In the genomic region with DNA sequence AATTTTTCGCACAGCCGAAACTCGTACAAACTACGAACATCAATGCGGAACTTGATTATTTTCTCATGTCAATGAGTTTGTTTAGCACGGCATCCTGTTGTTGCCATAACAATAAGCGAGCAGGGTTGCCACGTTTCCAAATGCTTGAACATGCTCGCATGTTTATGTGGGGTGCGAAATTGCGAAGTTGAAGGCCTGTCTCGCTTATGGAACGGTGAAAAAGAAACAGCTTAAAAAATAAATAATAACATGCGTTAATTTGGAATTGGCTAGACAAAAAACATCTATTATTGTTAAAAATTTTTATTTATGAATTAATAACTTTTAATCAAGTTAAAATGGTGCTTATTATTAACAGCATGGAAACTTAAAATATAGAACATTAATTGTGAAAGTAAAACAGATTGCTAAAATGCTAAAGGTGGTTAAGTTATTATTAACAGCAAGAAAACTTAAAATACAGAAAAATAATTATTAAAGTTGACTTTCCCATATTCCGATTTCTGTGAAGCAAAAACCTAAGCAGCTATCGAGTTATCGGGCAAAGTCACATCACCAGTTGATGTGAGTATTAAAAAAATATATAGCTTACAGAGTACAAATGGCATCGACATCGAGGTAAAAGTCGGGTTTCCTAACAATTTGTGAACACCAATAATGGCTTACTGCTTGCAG, we compare ENCODE assay signal across 5 fruit fly cellular contexts.
A peak's percentile ranks its signal among the peaks of the same experiment; 100 is the strongest.
TF ChIP-seq lines count a peak whose summit lies in the region.

A gene (minus strand): TSS at position 117 of the 675 bp plus-strand sequence.
A gene (plus strand): TSS at position 537 of the 675 bp plus-strand sequence.

- TF ChIP-seq CTCF in whole organism, embryonic (GFP tag; optimal IDR thresholded peaks at IDR 0.05; lab: Kevin White, UChicago) = no peak

TF ChIP-seq in whole organism, adult, 20 proteins besides CTCF, POLR2A, EP300 and RAD21 (continues in another document):
- TF ChIP-seq CG5204 (GFP tag; optimal IDR thresholded peaks at IDR 0.05; lab: Kevin White, UChicago) (no peak), kay (GFP tag; lab: Kevin White, UChicago; ENCODE audit: borderline replicate concordance) (no peak), CG12768 (GFP tag; optimal IDR thresholded peaks at IDR 0.05; lab: Kevin White, UChicago) (peak; percentile 64), Clk (GFP tag; optimal IDR thresholded peaks at IDR 0.05; lab: Kevin White, UChicago) (peak; percentile 24), CG11617 (GFP tag; optimal IDR thresholded peaks at IDR 0.05; lab: Kevin White, UChicago) (peak; percentile 83), cic (GFP tag; optimal IDR thresholded peaks at IDR 0.05; lab: Kevin White, UChicago) (no peak), pad (GFP tag; optimal IDR thresholded peaks at IDR 0.05; lab: Kevin White, UChicago) (peak; percentile 42), toe (GFP tag; optimal IDR thresholded peaks at IDR 0.05; lab: Kevin White, UChicago) (no peak), CG1620 (GFP tag; optimal IDR thresholded peaks at IDR 0.05; lab: Kevin White, UChicago) (peak; percentile 63), Crg-1 (GFP tag; optimal IDR thresholded peaks at IDR 0.05; lab: Kevin White, UChicago) (peak; percentile 50), tj (GFP tag; optimal IDR thresholded peaks at IDR 0.05; lab: Kevin White, UChicago) (peak; percentile 40), Hr96 (GFP tag; optimal IDR thresholded peaks at IDR 0.05; lab: Kevin White, UChicago) (no peak), CG7101 (tag; optimal IDR thresholded peaks at IDR 0.05; lab: Kevin White, UChicago) (peak; percentile 75), CG7045 (GFP tag; optimal IDR thresholded peaks at IDR 0.05; lab: Kevin White, UChicago) (peak; percentile 66), cnc (optimal IDR thresholded peaks at IDR 0.05; lab: Kevin White, UChicago) (no peak), bab1 (GFP tag; optimal IDR thresholded peaks at IDR 0.05; lab: Kevin White, UChicago) (peak; percentile 2)

TF ChIP-seq in whole organism, embryonic, 481 proteins besides CTCF, POLR2A, EP300 and RAD21 (continues in another document):
- no peak for TF ChIP-seq CG6654 (GFP tag; optimal IDR thresholded peaks at IDR 0.05; lab: Kevin White, UChicago)
- peak; percentile 49 for TF ChIP-seq ewg (GFP tag; optimal IDR thresholded peaks at IDR 0.05; lab: Kevin White, UChicago)
- TF ChIP-seq CG32772 (GFP tag; IDR thresholded peaks at IDR 0.05; lab: Robert Waterston, UW) = peak; percentile 45; the same call in 1 of the 2 replicates
- TF ChIP-seq CG8281 (tag; optimal IDR thresholded peaks at IDR 0.05; lab: Kevin White, UChicago) = no peak
- peak; percentile 39 for TF ChIP-seq Sox100B (GFP tag; optimal IDR thresholded peaks at IDR 0.05; lab: Kevin White, UChicago)
- TF ChIP-seq CG6689 (GFP tag; IDR thresholded peaks at IDR 0.05; lab: Robert Waterston, UW) = peak; percentile 85
- 0 out of 3 replicates have a peak, but pooled peaks have one; percentile 8 for TF ChIP-seq CG34224 (GFP tag; IDR thresholded peaks at IDR 0.05; lab: Robert Waterston, UW; ENCODE audit: partially characterized antibody)
- 0 out of 2 replicates have a peak, but pooled peaks have one; percentile 64 for TF ChIP-seq ranshi (GFP tag; IDR thresholded peaks at IDR 0.05; lab: Robert Waterston, UW)
- TF ChIP-seq corto (GFP tag; optimal IDR thresholded peaks at IDR 0.05; lab: Kevin White, UChicago) = no peak
- TF ChIP-seq CG7271 (tag; optimal IDR thresholded peaks at IDR 0.05; lab: Kevin White, UChicago) = peak; percentile 6
- peak; percentile 38; the same call in 1 of the 2 replicates for TF ChIP-seq ara (GFP tag; IDR thresholded peaks at IDR 0.05; lab: Robert Waterston, UW)
- TF ChIP-seq CG10366 (GFP tag; IDR thresholded peaks at IDR 0.05; lab: Robert Waterston, UW) = peak; percentile 74
- peak; percentile 61 for TF ChIP-seq jumu (GFP tag; optimal IDR thresholded peaks at IDR 0.05; lab: Kevin White, UChicago)
- no peak for TF ChIP-seq CG6683 (GFP tag; optimal IDR thresholded peaks at IDR 0.05; lab: Kevin White, UChicago)
- TF ChIP-seq Dip3 (GFP tag; optimal IDR thresholded peaks at IDR 0.05; lab: Kevin White, UChicago) = peak; percentile 70

TF ChIP-seq in whole organism, prepupa, 60 proteins besides CTCF, POLR2A, EP300 and RAD21 (continues in another document):
- TF ChIP-seq cyc (GFP tag; optimal IDR thresholded peaks at IDR 0.05; lab: Kevin White, UChicago) (peak; percentile 78), CG3032 (tag; optimal IDR thresholded peaks at IDR 0.05; lab: Kevin White, UChicago) (peak; percentile 59), acj6 (GFP tag; optimal IDR thresholded peaks at IDR 0.05; lab: Kevin White, UChicago) (peak; percentile 74), CG8319 (GFP tag; optimal IDR thresholded peaks at IDR 0.05; lab: Kevin White, UChicago) (peak; percentile 25), topi (GFP tag; optimal IDR thresholded peaks at IDR 0.05; lab: Kevin White, UChicago) (peak; percentile 69), Eip78C (GFP tag; lab: Kevin White, UChicago) (peak; percentile 91), lz (GFP tag; optimal IDR thresholded peaks at IDR 0.05; lab: Kevin White, UChicago) (peak; percentile 72), spab (GFP tag; optimal IDR thresholded peaks at IDR 0.05; lab: Kevin White, UChicago) (no peak), dac (GFP tag; optimal IDR thresholded peaks at IDR 0.05; lab: Kevin White, UChicago) (no peak), esn (GFP tag; optimal IDR thresholded peaks at IDR 0.05; lab: Kevin White, UChicago) (peak; percentile 82), CG31627 (GFP tag; optimal IDR thresholded peaks at IDR 0.05; lab: Kevin White, UChicago) (peak; percentile 75), Blimp-1 (GFP tag; optimal IDR thresholded peaks at IDR 0.05; lab: Kevin White, UChicago) (no peak), Sox15 (GFP tag; optimal IDR thresholded peaks at IDR 0.05; lab: Kevin White, UChicago) (peak; percentile 41), CG6163 (GFP tag; IDR thresholded peaks at IDR 0.05; lab: Robert Waterston, UW) (peak; percentile 71; the same call in 2 of the 3 replicates), CG15336 (GFP tag; IDR thresholded peaks at IDR 0.05; lab: Robert Waterston, UW) (0 out of 2 replicates have a peak, but pooled peaks have one; percentile 30), fkh (GFP tag; optimal IDR thresholded peaks at IDR 0.05; lab: Kevin White, UChicago) (peak; percentile 68), Sox102F (GFP tag; optimal IDR thresholded peaks at IDR 0.05; lab: Kevin White, UChicago) (no peak)

TF ChIP-seq in whole organism, pupa, 21 proteins besides CTCF, POLR2A, EP300 and RAD21:
- 0 out of 2 replicates have a peak, but pooled peaks have one; percentile 29 for TF ChIP-seq rn (GFP tag; IDR thresholded peaks at IDR 0.05; lab: Robert Waterston, UW)
- TF ChIP-seq CG15710 (tag; optimal IDR thresholded peaks at IDR 0.05; lab: Kevin White, UChicago) = peak; percentile 51
- TF ChIP-seq Ets98B (GFP tag; IDR thresholded peaks at IDR 0.05; lab: Robert Waterston, UW) = no peak; the same call in 1 of the 2 replicates
- TF ChIP-seq CG17806 (tag; optimal IDR thresholded peaks at IDR 0.05; lab: Kevin White, UChicago) = peak; percentile 46
- TF ChIP-seq CG9948 (tag; optimal IDR thresholded peaks at IDR 0.05; lab: Kevin White, UChicago) = peak; percentile 46
- TF ChIP-seq CG32121 (GFP tag; IDR thresholded peaks at IDR 0.05; lab: Robert Waterston, UW) = peak; percentile 65
- peak; percentile 51 for TF ChIP-seq Snoo (tag; optimal IDR thresholded peaks at IDR 0.05; lab: Kevin White, UChicago)
- peak; percentile 61; the same call in 2 of the 3 replicates for TF ChIP-seq CG4496 (GFP tag; IDR thresholded peaks at IDR 0.05; lab: Robert Waterston, UW)
- TF ChIP-seq CG34367 (tag; optimal IDR thresholded peaks at IDR 0.05; lab: Kevin White, UChicago) = no peak

TF ChIP-seq in whole organism, wandering third instar larva, 38 proteins besides CTCF, POLR2A, EP300 and RAD21 (continues in another document):
- TF ChIP-seq rgr (GFP tag; optimal IDR thresholded peaks at IDR 0.05; lab: Kevin White, UChicago) (peak; percentile 72), dsf (GFP tag; optimal IDR thresholded peaks at IDR 0.05; lab: Kevin White, UChicago; ENCODE audit: borderline replicate concordance) (peak; percentile 50), Abd-B (GFP tag; optimal IDR thresholded peaks at IDR 0.05; lab: Kevin White, UChicago) (no peak), CG32264 (GFP tag; optimal IDR thresholded peaks at IDR 0.05; lab: Kevin White, UChicago) (no peak), Mio (GFP tag; optimal IDR thresholded peaks at IDR 0.05; lab: Kevin White, UChicago) (no peak), dl (GFP tag; optimal IDR thresholded peaks at IDR 0.05; lab: Kevin White, UChicago; ENCODE audit: insufficient read depth in 1 of 2, partially characterized antibody in 2 of 2) (no peak), sage (GFP tag; optimal IDR thresholded peaks at IDR 0.05; lab: Kevin White, UChicago) (no peak), sv (GFP tag; optimal IDR thresholded peaks at IDR 0.05; lab: Kevin White, UChicago) (peak; percentile 63), Hr78 (GFP tag; optimal IDR thresholded peaks at IDR 0.05; lab: Kevin White, UChicago) (no peak), CG9705 (GFP tag; optimal IDR thresholded peaks at IDR 0.05; lab: Kevin White, UChicago) (peak; percentile 60), lola (GFP tag; optimal IDR thresholded peaks at IDR 0.05; lab: Kevin White, UChicago) (no peak), h (GFP tag; optimal IDR thresholded peaks at IDR 0.05; lab: Kevin White, UChicago) (no peak), usp (GFP tag; optimal IDR thresholded peaks at IDR 0.05; lab: Kevin White, UChicago) (no peak), dmrt93B (GFP tag; optimal IDR thresholded peaks at IDR 0.05; lab: Kevin White, UChicago) (no peak), ey (GFP tag; optimal IDR thresholded peaks at IDR 0.05; lab: Kevin White, UChicago) (peak; percentile 70), tai (GFP tag; optimal IDR thresholded peaks at IDR 0.05; lab: Kevin White, UChicago) (no peak), fru (GFP tag; optimal IDR thresholded peaks at IDR 0.05; lab: Kevin White, UChicago) (no peak), Hr83 (GFP tag; optimal IDR thresholded peaks at IDR 0.05; lab: Kevin White, UChicago; ENCODE audit: poor library complexity, severe bottlenecking) (peak; percentile 94), Myc (optimal IDR thresholded peaks at IDR 0.05; lab: Kevin White, UChicago) (no peak), N (GFP tag; optimal IDR thresholded peaks at IDR 0.05; lab: Kevin White, UChicago) (no peak), pan (optimal IDR thresholded peaks at IDR 0.05; lab: Kevin White, UChicago) (no peak), woc (GFP tag; optimal IDR thresholded peaks at IDR 0.05; lab: Kevin White, UChicago) (peak; percentile 86), Hnf4 (GFP tag; optimal IDR thresholded peaks at IDR 0.05; lab: Kevin White, UChicago) (peak; percentile 79), brk (GFP tag; optimal IDR thresholded peaks at IDR 0.05; lab: Kevin White, UChicago) (no peak), psq (GFP tag; optimal IDR thresholded peaks at IDR 0.05; lab: Kevin White, UChicago) (peak; percentile 62), jim (GFP tag; optimal IDR thresholded peaks at IDR 0.05; lab: Kevin White, UChicago) (peak; percentile 13), CrebA (GFP tag; optimal IDR thresholded peaks at IDR 0.05; lab: Kevin White, UChicago; ENCODE audit: borderline replicate concordance) (no peak), Jra (GFP tag; optimal IDR thresholded peaks at IDR 0.05; lab: Kevin White, UChicago) (peak; percentile 66), HLH106 (tag; optimal IDR thresholded peaks at IDR 0.05; lab: Kevin White, UChicago) (peak; percentile 65)
